Worm (Caenorhabditis elegans) whole organism, young adult: ENCODE data around the gene C24H11.1.

Source experiments
- Y95B8A.8 ChIP-seq: fragments of 200-800 bp; sonication (Bioruptor generic); IDR thresholded peaks from 2 replicates; pipeline ENCODE4 v1.3.6; 2022; ENCODE audit warnings: missing genetic modification reagents, missing genetic modification characterization, missing compliant biosample characterization
- him-1 ChIP-seq: sonication (generic microtip); optimal IDR thresholded peaks from 2 replicates; lab custom pipeline; 2016; ENCODE audit warnings: missing genotype, missing genetic modification reagents, missing genetic modification characterization, missing compliant biosample characterization

DNA sequence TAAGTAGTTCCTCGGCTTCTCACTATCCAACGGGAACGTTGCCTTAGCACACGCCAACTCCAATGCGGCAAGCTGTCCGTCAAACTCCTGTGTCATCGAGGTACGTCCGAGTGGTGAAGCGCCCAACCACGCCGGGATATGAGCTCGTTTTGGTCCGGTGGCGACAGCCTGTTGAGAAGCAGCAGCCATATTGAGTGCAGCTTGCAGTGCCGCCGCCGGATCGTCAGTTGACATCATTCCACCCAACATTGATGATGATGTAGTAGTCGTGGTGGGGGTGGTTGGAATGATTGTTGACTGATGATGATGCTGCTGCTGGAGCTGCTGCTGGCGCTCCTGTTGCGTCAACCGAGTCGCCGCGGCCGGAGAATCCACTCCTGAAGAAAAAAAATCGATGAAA, 46.0 kb downstream of the C24H11.1 start:
- no peak for TF ChIP-seq him-1 (tag; lab: Kevin White, UChicago)
- no peak for TF ChIP-seq Y95B8A.8 (GFP tag; lab: Robert Waterston, UW)
